Worm (Caenorhabditis elegans) whole organism, L2 larva: Measurements from ENCODE around the gene daf-9.

Experiments
- C34F6.9 ChIP-seq: fragments of 150-350 bp; optimal IDR thresholded peaks from 2 replicates; lab custom pipeline; 2014; ENCODE audit warnings: missing biosample characterization, missing genetic modification characterization
- F13H6.1 ChIP-seq: sonication (generic microtip); optimal IDR thresholded peaks from 2 replicates; lab custom pipeline; 2016; ENCODE audit warnings: missing genetic modification characterization, missing compliant biosample characterization
- Y55F3AM.14 ChIP-seq: fragments of 200-800 bp; sonication (Bioruptor generic); optimal IDR thresholded peaks from 2 replicates; lab custom pipeline; 2018; ENCODE audit warnings: mild to moderate bottlenecking, missing genetic modification characterization, missing compliant biosample characterization
- alr-1 ChIP-seq: fragments of 150-350 bp; optimal IDR thresholded peaks from 2 replicates; lab custom pipeline; 2014; ENCODE audit warnings: missing biosample characterization, missing genetic modification characterization
- ama-1 ChIP-seq: fragments of 150-350 bp; optimal IDR thresholded peaks from 2 replicates; lab custom pipeline; 2018; ENCODE audit warnings: inconsistent platforms
- blmp-1 ChIP-seq: sonication (generic microtip); optimal IDR thresholded peaks from 2 replicates; lab custom pipeline; 2017; ENCODE audit warnings: missing genetic modification characterization, mild to moderate bottlenecking, missing compliant biosample characterization, antibody characterized with exemption, moderate library complexity; ENCODE audit not compliant: insufficient read depth
- ceh-16 ChIP-seq: fragments of 150-350 bp; optimal IDR thresholded peaks from 2 replicates; lab custom pipeline; 2014; ENCODE audit warnings: missing biosample characterization, missing genetic modification characterization
- ceh-82 ChIP-seq: fragments of 150-350 bp; optimal IDR thresholded peaks from 2 replicates; lab custom pipeline; 2014; ENCODE audit warnings: missing biosample characterization, missing genetic modification characterization
- crh-2 ChIP-seq: sonication (generic microtip); optimal IDR thresholded peaks from 2 replicates; lab custom pipeline; 2017; ENCODE audit warnings: missing biosample characterization, missing genetic modification characterization
- dmd-4 ChIP-seq: sonication (generic microtip); optimal IDR thresholded peaks from 2 replicates; lab custom pipeline; 2017; ENCODE audit warnings: missing biosample characterization, missing genetic modification characterization
- egl-27 ChIP-seq: sonication (generic microtip); optimal IDR thresholded peaks from 3 replicates; lab custom pipeline; 2017; ENCODE audit warnings: missing biosample characterization, missing genetic modification reagents, missing genetic modification characterization
- elt-1 ChIP-seq: fragments of 150-350 bp; optimal IDR thresholded peaks from 2 replicates; lab custom pipeline; 2014; ENCODE audit warnings: missing biosample characterization, missing genetic modification characterization
- elt-3 ChIP-seq: sonication (generic microtip); optimal IDR thresholded peaks from 2 replicates; lab custom pipeline; 2017; ENCODE audit warnings: missing biosample characterization, missing genetic modification characterization
- fos-1 ChIP-seq: fragments of 150-350 bp; optimal IDR thresholded peaks from 2 replicates; lab custom pipeline; 2014; ENCODE audit warnings: missing biosample characterization, missing genetic modification characterization
- gmeb-1 ChIP-seq: fragments of 150-350 bp; optimal IDR thresholded peaks from 2 replicates; lab custom pipeline; 2014; ENCODE audit warnings: missing biosample characterization, missing genetic modification characterization
- lin-39 ChIP-seq: fragments of 150-350 bp; optimal IDR thresholded peaks from 2 replicates; lab custom pipeline; 2014; ENCODE audit warnings: missing biosample characterization, missing genetic modification reagents, missing genetic modification characterization
- lsy-2 ChIP-seq, 2 experiments: fragments of 150-350 bp in 1 of 2; sonication (generic microtip) in 1 of 2; optimal IDR thresholded peaks; 2 replicates each; lab custom pipeline; 2014 to 2017; ENCODE audit warnings: missing biosample characterization in 2 of 2, missing genetic modification characterization in 2 of 2
- mab-5 ChIP-seq: fragments of 150-350 bp; optimal IDR thresholded peaks from 2 replicates; lab custom pipeline; 2014; ENCODE audit warnings: missing biosample characterization, missing genetic modification characterization
- mdl-1 ChIP-seq, 2 experiments: fragments of 150-350 bp in 1 of 2; sonication (generic microtip) in 1 of 2; optimal IDR thresholded peaks; 2 replicates each; lab custom pipeline; 2017; ENCODE audit warnings: missing biosample characterization in 2 of 2, missing genetic modification characterization in 2 of 2
- nhr-10 ChIP-seq: sonication (generic microtip); optimal IDR thresholded peaks from 2 replicates; lab custom pipeline; 2017; ENCODE audit warnings: missing biosample characterization, missing genetic modification characterization
- nhr-11 ChIP-seq: fragments of 150-350 bp; optimal IDR thresholded peaks from 2 replicates; lab custom pipeline; 2014; ENCODE audit warnings: missing biosample characterization, missing genetic modification characterization
- nhr-12 ChIP-seq: fragments of 150-350 bp; optimal IDR thresholded peaks from 2 replicates; lab custom pipeline; 2014; ENCODE audit warnings: missing biosample characterization, missing genetic modification characterization
- nhr-129 ChIP-seq: fragments of 150-350 bp; optimal IDR thresholded peaks from 2 replicates; lab custom pipeline; 2014; ENCODE audit warnings: missing biosample characterization, missing genetic modification characterization
- nhr-21 ChIP-seq: fragments of 150-350 bp; optimal IDR thresholded peaks from 2 replicates; lab custom pipeline; 2014; ENCODE audit warnings: missing biosample characterization, missing genetic modification characterization
- nhr-237 ChIP-seq: fragments of 150-350 bp; optimal IDR thresholded peaks from 2 replicates; lab custom pipeline; 2014; ENCODE audit warnings: missing biosample characterization, missing genetic modification characterization
- nhr-6 ChIP-seq: fragments of 150-350 bp; optimal IDR thresholded peaks from 2 replicates; lab custom pipeline; 2014; ENCODE audit warnings: missing biosample characterization, missing genetic modification characterization
- nhr-77 ChIP-seq: fragments of 150-350 bp; optimal IDR thresholded peaks from 2 replicates; lab custom pipeline; 2014; ENCODE audit warnings: missing biosample characterization, missing genetic modification characterization
- peb-1 ChIP-seq: fragments of 150-350 bp; optimal IDR thresholded peaks from 2 replicates; lab custom pipeline; 2014; ENCODE audit warnings: missing biosample characterization, missing genetic modification characterization
- sem-4 ChIP-seq: fragments of 150-350 bp; optimal IDR thresholded peaks from 2 replicates; lab custom pipeline; 2014; ENCODE audit warnings: missing biosample characterization, missing genetic modification reagents, missing genetic modification characterization
- skn-1 ChIP-seq: sonication (generic microtip); optimal IDR thresholded peaks from 2 replicates; lab custom pipeline; 2017; ENCODE audit warnings: missing biosample characterization, missing genetic modification characterization
- sma-3 ChIP-seq: sonication (generic microtip); optimal IDR thresholded peaks from 2 replicates; lab custom pipeline; 2016; ENCODE audit warnings: missing genetic modification reagents, missing genetic modification characterization, missing compliant biosample characterization
- sma-9 ChIP-seq, 2 experiments: fragments of 150-350 bp in 1 of 2; sonication (generic microtip) in 1 of 2; optimal IDR thresholded peaks; 2 replicates each; lab custom pipeline; 2014 to 2016; ENCODE audit warnings: missing genetic modification characterization in 2 of 2, mild to moderate bottlenecking in 1 of 2, missing biosample characterization in 1 of 2, missing compliant biosample characterization in 1 of 2, missing genetic modification reagents in 1 of 2, moderate library complexity in 1 of 2
- snpc-4 ChIP-seq: fragments of 150-350 bp; optimal IDR thresholded peaks from 2 replicates; lab custom pipeline; 2014; ENCODE audit warnings: missing biosample characterization, missing genetic modification characterization
- unc-39 ChIP-seq: fragments of 150-350 bp; optimal IDR thresholded peaks from 2 replicates; lab custom pipeline; 2014; ENCODE audit warnings: missing biosample characterization, missing genetic modification characterization
- unc-55 ChIP-seq: fragments of 150-350 bp; sonication (generic microtip); optimal IDR thresholded peaks from 3 replicates; lab custom pipeline; 2014; ENCODE audit warnings: missing biosample characterization, missing genetic modification reagents, missing genetic modification characterization
- zag-1 ChIP-seq: fragments of 150-350 bp; optimal IDR thresholded peaks from 2 replicates; lab custom pipeline; 2014; ENCODE audit warnings: missing biosample characterization, missing genetic modification characterization
- ztf-1 ChIP-seq: fragments of 200-800 bp; sonication (Bioruptor generic); conservative IDR thresholded peaks from 2 replicates; pipeline ENCODE4 v1.3.6; 2022; ENCODE audit warnings: missing genetic modification characterization, missing compliant biosample characterization
- ztf-11 ChIP-seq: sonication (generic microtip); optimal IDR thresholded peaks from 2 replicates; lab custom pipeline; 2017; ENCODE audit warnings: missing biosample characterization, missing genetic modification characterization
- ztf-4 ChIP-seq: fragments of 150-350 bp; optimal IDR thresholded peaks from 2 replicates; lab custom pipeline; 2014; ENCODE audit warnings: missing biosample characterization, missing genetic modification characterization

Gene daf-9

DNA sequence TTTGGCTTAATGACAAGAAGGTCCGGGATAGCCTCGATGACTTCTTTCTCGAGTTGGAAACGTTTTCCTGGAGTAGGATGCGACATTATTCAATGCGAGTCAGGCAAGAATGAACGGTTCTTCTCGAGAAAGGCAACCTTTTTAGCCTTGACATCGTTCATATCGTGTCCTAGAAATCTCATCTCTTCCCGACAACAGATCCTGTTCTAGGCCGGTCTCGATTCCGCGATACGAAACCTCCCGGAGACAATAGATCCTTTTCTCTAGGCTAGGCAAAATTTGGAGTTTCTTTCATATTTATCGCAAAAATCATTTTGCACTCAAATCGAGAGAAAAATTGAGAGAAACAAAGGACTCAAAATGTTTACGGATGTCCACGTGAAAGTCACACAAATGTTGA, 42.2 kb downstream of the daf-9 start, which contains the start of gene rml-3:
Gene rml-3 (minus strand): TSS at position 93 of the 400 bp plus-strand sequence.
- TF ChIP-seq nhr-237 (no peak), nhr-12 (tag; lab: Kevin White, UChicago) (no peak), ztf-4 (tag; lab: Kevin White, UChicago) (no peak), lin-39 (tag; lab: Kevin White, UChicago) (no peak), zag-1 (tag; lab: Kevin White, UChicago) (no peak), C34F6.9 (tag; lab: Kevin White, UChicago) (no peak), mdl-1 (tag; optimal IDR thresholded peaks at IDR 0.05; lab: Kevin White, UChicago) (no peak), mab-5 (tag; lab: Kevin White, UChicago) (no peak), nhr-21 (no peak), sma-9 (GFP tag; optimal IDR thresholded peaks at IDR 0.05; lab: Kevin White, UChicago) (peak; percentile 52), sma-9 (tag; optimal IDR thresholded peaks at IDR 0.05; lab: Kevin White, UChicago) (no peak), Y55F3AM.14 (GFP tag; lab: Kevin White, UChicago) (no peak), crh-2 (tag; lab: Kevin White, UChicago) (no peak), elt-1 (tag; lab: Kevin White, UChicago) (peak; percentile 91), nhr-6 (tag; lab: Kevin White, UChicago) (no peak), ceh-16 (tag; lab: Kevin White, UChicago) (no peak), elt-3 (no peak)

DNA sequence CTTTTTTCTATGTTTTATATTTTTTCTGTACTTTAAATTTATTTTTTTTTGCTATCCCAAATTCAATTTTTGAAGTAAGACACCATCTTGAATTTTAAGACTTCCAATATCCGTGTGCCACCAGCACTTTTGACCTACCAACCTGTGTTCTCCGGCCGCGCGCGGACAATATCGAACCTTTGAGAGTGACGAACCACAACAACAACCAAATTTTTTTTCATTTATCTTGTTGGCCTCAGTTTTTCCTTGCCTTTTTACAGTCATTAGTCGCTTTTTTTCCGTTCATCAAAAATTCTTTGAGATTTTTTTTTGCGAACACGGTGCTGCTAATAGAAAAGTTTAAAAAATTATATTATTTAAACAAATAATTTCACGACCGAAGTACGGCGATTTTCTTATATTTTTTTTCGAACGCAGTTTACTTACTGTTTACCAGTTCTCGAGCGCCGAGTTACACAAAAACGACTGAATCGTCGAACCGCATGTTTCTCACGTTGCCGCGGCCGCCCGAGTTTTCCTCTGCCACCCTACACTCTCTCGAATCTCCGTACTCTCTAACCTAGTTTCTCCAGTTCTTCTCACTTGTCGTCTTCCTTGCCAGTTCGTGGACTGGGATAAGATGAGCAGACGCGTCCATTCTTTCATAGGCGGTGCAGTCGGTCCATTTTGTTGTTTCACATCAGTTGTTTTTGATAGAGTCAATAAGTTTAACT, 43.4 kb downstream of the daf-9 start:
- TF ChIP-seq unc-55 (GFP tag; lab: Kevin White, UChicago) (peak; percentile 33), ztf-11 (tag; lab: Kevin White, UChicago) (no peak), skn-1 (tag; lab: Kevin White, UChicago) (no peak), gmeb-1 (tag; lab: Kevin White, UChicago) (no peak), unc-39 (tag; lab: Kevin White, UChicago) (no peak), ztf-4 (tag; lab: Kevin White, UChicago) (no peak), snpc-4 (tag; lab: Kevin White, UChicago) (no peak), peb-1 (no peak), nhr-129 (tag; lab: Kevin White, UChicago) (peak; percentile 39), lin-39 (tag; lab: Kevin White, UChicago) (no peak), sem-4 (peak; percentile 1), nhr-11 (no peak), sma-3 (GFP tag; lab: Kevin White, UChicago) (no peak), nhr-6 (tag; lab: Kevin White, UChicago) (no peak), nhr-237 (no peak), ama-1 (peak; percentile 5), egl-27 (tag; lab: Kevin White, UChicago) (no peak), mdl-1 (tag; optimal IDR thresholded peaks at IDR 0.05; lab: Kevin White, UChicago) (no peak), nhr-77 (tag; lab: Kevin White, UChicago) (no peak), F13H6.1 (tag; lab: Kevin White, UChicago) (peak; percentile 59), sma-9 (GFP tag; optimal IDR thresholded peaks at IDR 0.05; lab: Kevin White, UChicago) (peak; percentile 30), sma-9 (tag; optimal IDR thresholded peaks at IDR 0.05; lab: Kevin White, UChicago) (no peak), C34F6.9 (tag; lab: Kevin White, UChicago) (peak; percentile 66), elt-1 (tag; lab: Kevin White, UChicago) (no peak), dmd-4 (tag; lab: Kevin White, UChicago) (no peak), lsy-2 (tag; optimal IDR thresholded peaks at IDR 0.05; lab: Kevin White, UChicago) (peak in 1 of 2 experiments; percentile 26), elt-3 (no peak)

DNA sequence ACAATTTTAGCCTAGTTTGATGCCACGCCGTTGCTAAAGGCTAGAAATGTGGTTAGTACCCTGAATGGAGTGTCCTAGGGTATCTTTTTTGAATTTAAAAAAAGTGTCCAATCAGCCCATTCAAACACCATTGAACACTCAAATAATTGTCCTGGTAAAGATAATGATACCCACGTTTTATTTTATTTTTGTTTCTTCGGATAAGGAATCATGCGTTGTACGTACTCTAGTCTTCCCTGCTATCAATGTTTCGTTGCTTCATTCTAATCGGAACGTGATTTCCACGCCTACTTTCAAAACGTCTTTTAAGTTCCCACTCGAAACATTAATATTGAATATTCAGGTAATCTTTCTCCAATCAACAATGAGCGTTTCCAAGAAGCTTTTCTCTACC, 43.9 kb downstream of the daf-9 start, which contains the start of gene got-2.2:
Gene got-2.2 (plus strand): TSS at position 344 of the 394 bp plus-strand sequence.
- TF ChIP-seq ztf-1 (GFP tag; lab: Robert Waterston, UW): no peak
- TF ChIP-seq nhr-237: no peak
- TF ChIP-seq Y55F3AM.14 (GFP tag; lab: Kevin White, UChicago): no peak
- no peak for TF ChIP-seq ceh-82 (tag; lab: Kevin White, UChicago)
- TF ChIP-seq ztf-11 (tag; lab: Kevin White, UChicago): no peak
- TF ChIP-seq dmd-4 (tag; lab: Kevin White, UChicago): no peak
- TF ChIP-seq C34F6.9 (tag; lab: Kevin White, UChicago): no peak
- TF ChIP-seq ama-1: no peak
- no peak for TF ChIP-seq zag-1 (tag; lab: Kevin White, UChicago)
- peak; percentile 8 for TF ChIP-seq fos-1
- no peak for TF ChIP-seq unc-39 (tag; lab: Kevin White, UChicago)
- TF ChIP-seq gmeb-1 (tag; lab: Kevin White, UChicago): peak; percentile 19
- no peak for TF ChIP-seq nhr-129 (tag; lab: Kevin White, UChicago)
- no peak for TF ChIP-seq sma-3 (GFP tag; lab: Kevin White, UChicago)
- TF ChIP-seq alr-1 (tag; lab: Kevin White, UChicago): no peak
- TF ChIP-seq blmp-1 (tag; lab: Kevin White, UChicago): no peak
- TF ChIP-seq nhr-10 (tag; lab: Kevin White, UChicago): no peak
- TF ChIP-seq sma-9 (GFP tag; optimal IDR thresholded peaks at IDR 0.05; lab: Kevin White, UChicago): peak; percentile 55
- TF ChIP-seq sma-9 (tag; optimal IDR thresholded peaks at IDR 0.05; lab: Kevin White, UChicago): no peak
- no peak for TF ChIP-seq skn-1 (tag; lab: Kevin White, UChicago)
- TF ChIP-seq F13H6.1 (tag; lab: Kevin White, UChicago): no peak
- no peak for TF ChIP-seq elt-3
- TF ChIP-seq lin-39 (tag; lab: Kevin White, UChicago): no peak
- peak; percentile 25 for TF ChIP-seq crh-2 (tag; lab: Kevin White, UChicago)
- TF ChIP-seq nhr-6 (tag; lab: Kevin White, UChicago): no peak
